Worm (Caenorhabditis elegans): ENCODE data around the gene Y14H12A.2.

Y14H12A.2 gene

DNA sequence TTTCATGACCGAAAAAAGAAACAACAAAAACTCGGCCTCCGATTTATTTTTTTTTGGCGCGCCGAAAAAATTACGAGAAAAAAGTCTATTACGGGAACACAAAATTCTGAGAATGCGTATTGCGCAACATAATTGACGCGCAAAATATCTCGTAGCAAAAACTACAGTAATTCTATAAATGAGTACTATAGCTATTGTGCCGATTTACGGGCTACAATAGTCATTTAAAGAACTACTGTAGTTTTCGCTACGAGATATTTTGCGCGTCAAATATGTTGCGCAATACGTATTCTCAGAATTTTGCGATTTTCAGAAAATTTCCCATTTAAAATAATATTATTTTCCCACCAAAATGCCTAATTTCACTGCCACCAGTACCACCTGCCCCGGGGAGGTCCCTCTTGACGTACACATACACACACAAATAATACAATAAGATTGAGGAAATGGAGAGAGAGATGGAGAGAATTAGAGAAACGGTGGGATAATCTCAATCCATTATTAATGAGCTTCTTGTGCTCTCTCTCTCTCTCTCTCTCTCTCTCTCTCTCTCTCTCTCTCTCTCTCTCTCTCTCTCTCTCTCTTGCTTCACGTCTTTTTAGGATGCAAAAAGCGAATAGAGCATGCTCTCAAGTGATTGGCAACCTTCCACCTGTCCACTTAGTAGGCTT is 29.9 kb downstream of the Y14H12A.2 start (continued):
- peak; percentile 37 for TF ChIP-seq unc-55 (GFP tag; optimal IDR thresholded peaks at IDR 0.05)
- no peak for TF ChIP-seq sox-2 (GFP tag; IDR thresholded peaks at IDR 0.05)
- no peak for TF ChIP-seq pqm-1 (tag; optimal IDR thresholded peaks at IDR 0.05)
- no peak for TF ChIP-seq ceh-24 (tag; optimal IDR thresholded peaks at IDR 0.05)
- peak; percentile 35 for TF ChIP-seq unc-86 (tag; optimal IDR thresholded peaks at IDR 0.05)
- no peak for TF ChIP-seq elt-4 (tag; optimal IDR thresholded peaks at IDR 0.05)
- no peak for TF ChIP-seq tbx-7 (tag; optimal IDR thresholded peaks at IDR 0.05)
- no peak for TF ChIP-seq ceh-19 (GFP tag; optimal IDR thresholded peaks at IDR 0.05)
- no peak for TF ChIP-seq dve-1 (tag; optimal IDR thresholded peaks at IDR 0.05)
- TF ChIP-seq ztf-16 (tag; optimal IDR thresholded peaks at IDR 0.05), result no peak
- TF ChIP-seq gmeb-2 (tag; optimal IDR thresholded peaks at IDR 0.05), result no peak
- TF ChIP-seq ahr-1 (tag; optimal IDR thresholded peaks at IDR 0.05), result no peak

DNA sequence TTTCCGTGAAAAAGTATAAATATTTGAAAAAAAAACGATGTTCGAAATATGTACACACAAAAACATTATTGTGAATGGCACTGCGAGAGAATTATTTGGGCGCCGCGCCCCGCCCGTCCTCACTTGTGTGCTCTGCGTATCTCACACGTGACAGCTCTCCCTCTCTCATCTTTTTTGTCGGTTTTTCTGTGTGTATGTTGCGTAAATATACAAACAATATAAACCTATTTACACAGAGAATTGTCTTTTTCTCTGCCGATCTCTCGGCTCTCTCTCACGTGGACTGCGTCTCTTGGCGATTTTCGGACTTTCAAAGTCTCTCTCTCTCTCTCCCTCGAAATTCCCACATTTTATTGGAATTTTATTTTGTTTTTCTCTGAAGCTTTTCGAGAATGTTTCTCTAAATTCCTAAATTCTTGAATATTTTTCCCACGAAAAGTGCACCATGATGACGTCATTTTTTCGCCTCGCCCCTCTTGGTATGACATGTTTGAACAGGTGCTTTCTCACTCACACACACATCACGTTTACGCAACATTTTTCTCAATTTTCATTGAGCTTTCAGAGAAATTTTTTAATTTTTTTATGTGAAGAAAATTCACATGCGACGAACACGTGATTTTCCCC is 30.7 kb downstream of the Y14H12A.2 start:
- no peak for TF ChIP-seq hlh-15 (tag; optimal IDR thresholded peaks at IDR 0.05)
- TF ChIP-seq ceh-9 (tag; optimal IDR thresholded peaks at IDR 0.05), result no peak
- TF ChIP-seq hlh-30 (tag; optimal IDR thresholded peaks at IDR 0.05; ENCODE audit: insufficient read depth), result peak; percentile 75
- peak; percentile 66 for TF ChIP-seq tbx-2 (tag; optimal IDR thresholded peaks at IDR 0.05)
- TF ChIP-seq tbx-7 (tag; optimal IDR thresholded peaks at IDR 0.05), result peak; percentile 18
- TF ChIP-seq ceh-31 (tag; optimal IDR thresholded peaks at IDR 0.05), result peak; percentile 14
- no peak for TF ChIP-seq lin-11 (tag; optimal IDR thresholded peaks at IDR 0.05)
- TF ChIP-seq ceh-18 (tag; optimal IDR thresholded peaks at IDR 0.05), result peak; percentile 84
- peak; percentile 18 for TF ChIP-seq ref-2 (tag; optimal IDR thresholded peaks at IDR 0.05)
- TF ChIP-seq K02D7.2 (tag; optimal IDR thresholded peaks at IDR 0.05), result no peak
- TF ChIP-seq unc-42 (tag; optimal IDR thresholded peaks at IDR 0.05), result peak; percentile 82
- TF ChIP-seq rnt-1 (tag; optimal IDR thresholded peaks at IDR 0.05), result peak; percentile 22
- peak; percentile 70 for TF ChIP-seq dve-1 (tag; optimal IDR thresholded peaks at IDR 0.05)
- TF ChIP-seq T23F11.4 (GFP tag; optimal IDR thresholded peaks at IDR 0.05), result peak; percentile 22
- TF ChIP-seq nfya-1 (tag; optimal IDR thresholded peaks at IDR 0.05), result peak; percentile 41
- no peak for TF ChIP-seq sox-2 (GFP tag; IDR thresholded peaks at IDR 0.05)
- peak; percentile 30 for TF ChIP-seq elt-2 (tag; optimal IDR thresholded peaks at IDR 0.05)
- TF ChIP-seq ceh-34 (tag; optimal IDR thresholded peaks at IDR 0.05), result peak; percentile 51

DNA sequence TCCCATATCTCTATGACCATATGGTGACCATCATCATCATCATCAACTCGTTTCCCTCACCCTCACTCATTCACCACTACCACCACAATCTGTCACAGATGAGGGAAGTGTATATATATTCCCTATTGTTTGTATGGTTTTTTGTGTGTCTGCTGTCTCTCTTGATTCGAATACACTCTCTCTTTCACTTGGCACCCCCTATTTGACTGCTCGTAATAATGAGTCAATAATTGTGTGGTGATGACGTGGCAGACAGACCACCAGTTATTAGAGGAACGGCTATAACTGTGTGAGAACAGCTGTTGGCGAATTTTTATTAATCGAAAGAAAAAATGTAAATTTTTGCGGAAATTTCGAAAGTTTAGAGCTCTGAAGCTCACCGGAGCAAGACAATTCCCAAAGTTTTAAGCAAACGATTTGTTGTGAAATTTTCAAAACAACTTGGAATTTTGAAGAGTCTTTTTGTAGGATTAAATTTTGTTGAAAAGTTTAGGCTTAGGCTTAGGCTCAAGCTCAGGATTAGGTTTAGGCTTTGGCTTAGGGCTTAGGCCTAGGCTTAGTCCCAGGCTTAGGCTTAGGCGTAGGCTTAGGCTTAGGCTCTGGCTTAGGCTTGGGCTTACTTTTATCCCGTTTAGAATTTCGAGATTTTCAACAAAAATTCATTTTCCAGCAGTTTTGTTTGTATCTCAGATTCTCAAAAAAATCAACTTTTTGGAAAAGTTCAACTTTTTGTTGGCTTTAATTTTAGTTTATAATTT is 31.8 kb downstream of the Y14H12A.2 start:
- TF ChIP-seq ceh-31 (tag; optimal IDR thresholded peaks at IDR 0.05), result peak; percentile 14
- TF ChIP-seq unc-55 (GFP tag; optimal IDR thresholded peaks at IDR 0.05), result no peak
- peak; percentile 70 for TF ChIP-seq dve-1 (tag; optimal IDR thresholded peaks at IDR 0.05)
- TF ChIP-seq tbx-2 (tag; optimal IDR thresholded peaks at IDR 0.05), result peak; percentile 21
- TF ChIP-seq sox-2 (GFP tag; IDR thresholded peaks at IDR 0.05), result peak; percentile 14; the same call in 1 of the 2 replicates

DNA sequence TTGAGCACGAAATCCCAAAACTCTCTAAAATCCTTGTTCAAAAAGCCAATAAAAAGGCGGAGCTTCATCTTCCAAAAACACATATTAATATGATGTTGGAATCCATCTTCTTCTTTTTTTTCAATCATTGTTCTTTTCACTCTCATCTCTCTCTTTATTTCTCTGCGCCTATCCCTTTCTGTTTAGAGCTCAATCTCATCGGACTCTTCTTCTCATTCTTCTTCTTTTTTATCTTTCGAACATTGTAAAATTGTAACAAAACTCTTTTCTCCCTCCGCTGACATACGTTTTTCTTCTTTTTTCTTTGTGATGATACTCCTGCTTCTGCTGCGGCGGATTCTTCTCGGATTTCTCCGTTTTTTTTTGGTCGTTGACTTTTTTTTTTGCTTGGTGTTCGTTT is 32.7 kb downstream of the Y14H12A.2 start:
- TF ChIP-seq sox-4 (tag; optimal IDR thresholded peaks at IDR 0.05), result no peak
- peak; percentile 20 for TF ChIP-seq unc-55 (GFP tag; optimal IDR thresholded peaks at IDR 0.05)
- TF ChIP-seq ceh-9 (tag; optimal IDR thresholded peaks at IDR 0.05), result no peak
- no peak for TF ChIP-seq K02D7.2 (tag; optimal IDR thresholded peaks at IDR 0.05)
- no peak for TF ChIP-seq madf-2 (tag; optimal IDR thresholded peaks at IDR 0.05)
- no peak for TF ChIP-seq Y22D7AL.16 (tag; optimal IDR thresholded peaks at IDR 0.05)
- TF ChIP-seq odd-2 (tag; optimal IDR thresholded peaks at IDR 0.05), result no peak
- peak; percentile 13 for TF ChIP-seq rnt-1 (tag; optimal IDR thresholded peaks at IDR 0.05)
- TF ChIP-seq ceh-19 (GFP tag; optimal IDR thresholded peaks at IDR 0.05), result no peak
- TF ChIP-seq hlh-30 (tag; optimal IDR thresholded peaks at IDR 0.05; ENCODE audit: insufficient read depth), result no peak
- no peak for TF ChIP-seq tbx-7 (tag; optimal IDR thresholded peaks at IDR 0.05)
